Fruit fly (Drosophila melanogaster) whole organism, wandering third instar larva: Measurements from ENCODE around the gene CG16852.

Source experiments
- Abd-B ChIP-seq: fragments of >200 bp; optimal IDR thresholded peaks from 2 replicates; lab custom pipeline; 2017; ENCODE audit warnings: missing biosample characterization, missing genetic modification characterization
- CrebA ChIP-seq: fragments of 200-800 bp; sonication (Bioruptor generic); optimal IDR thresholded peaks from 2 replicates; lab custom pipeline; 2016; ENCODE audit warnings: missing biosample characterization, mild to moderate bottlenecking, missing genetic modification characterization, borderline replicate concordance
- Dif ChIP-seq: fragments of 200-275, 200-300 bp; sonication (Bioruptor generic); optimal IDR thresholded peaks from 2 replicates; lab custom pipeline; 2018; ENCODE audit warnings: missing biosample characterization, missing genetic modification characterization; ENCODE audit not compliant: partially characterized antibody
- Hnf4 ChIP-seq: fragments of 200-800 bp; sonication (Bioruptor generic); optimal IDR thresholded peaks from 2 replicates; lab custom pipeline; 2016; ENCODE audit warnings: missing biosample characterization, mild to moderate bottlenecking, missing genetic modification characterization
- dl ChIP-seq, 2 experiments: fragments of 175-275, 200-275 bp in 1 of 2; fragments of 200-275 bp in 1 of 2; sonication (Bioruptor generic); optimal IDR thresholded peaks; lab custom pipeline; 2018; ENCODE audit warnings: mild to moderate bottlenecking in 2 of 2, missing biosample characterization in 2 of 2, missing genetic modification characterization in 2 of 2, moderate library complexity in 2 of 2; ENCODE audit not compliant: partially characterized antibody in 2 of 2, insufficient read depth in 1 of 2
- psq ChIP-seq: fragments of 200-800 bp; sonication (Bioruptor generic); optimal IDR thresholded peaks from 3 replicates; lab custom pipeline; 2017; ENCODE audit warnings: missing biosample characterization, mild to moderate bottlenecking, missing genetic modification characterization, moderate library complexity
- woc ChIP-seq: sonication (Bioruptor generic); optimal IDR thresholded peaks from 2 replicates; lab custom pipeline; 2016; ENCODE audit warnings: missing biosample characterization, mild to moderate bottlenecking, missing genetic modification characterization

DNA sequence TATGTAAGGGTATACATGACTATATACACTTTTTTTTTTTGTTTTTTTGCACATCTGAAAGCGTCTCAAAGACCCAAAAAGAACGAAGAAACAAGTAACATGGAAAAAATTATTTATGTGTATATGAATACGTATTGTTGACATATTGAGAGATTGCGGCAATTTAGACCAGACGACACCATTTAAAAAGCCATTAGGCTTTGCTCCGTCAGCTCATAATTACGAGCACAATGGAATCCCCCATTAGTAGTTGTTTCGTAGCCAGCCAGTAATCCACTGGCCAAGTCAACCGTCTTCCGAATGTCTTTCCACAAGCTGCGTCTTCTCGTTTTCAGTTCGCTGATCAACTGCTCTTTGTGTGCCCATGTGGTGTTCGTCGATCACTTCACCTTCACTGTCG lies 13.0 kb upstream of the CG16852 start, which contains the start of gene CG33640:
- TF ChIP-seq dl (GFP tag; optimal IDR thresholded peaks at IDR 0.05; lab: Kevin White, UChicago; ENCODE audit: insufficient read depth in 1 of 2, partially characterized antibody in 2 of 2): no peak
- TF ChIP-seq Abd-B (GFP tag; lab: Kevin White, UChicago): no peak
- TF ChIP-seq Dif (GFP tag; lab: Kevin White, UChicago): no peak
- TF ChIP-seq psq (GFP tag; lab: Kevin White, UChicago): no peak
- no peak for TF ChIP-seq CrebA
- TF ChIP-seq woc: no peak
- TF ChIP-seq Hnf4 (GFP tag; lab: Kevin White, UChicago): no peak
